Fruit fly (Drosophila melanogaster) whole organism, embryonic: ENCODE data around the gene CG12289.

Experiments
- Adf1 ChIP-seq: fragments of 200-800 bp; sonication (Bioruptor generic); IDR thresholded peaks from 2 replicates; pipeline ENCODE4 v1.3.6; 2022; ENCODE audit warnings: missing biosample characterization, missing genetic modification characterization
- Asciz ChIP-seq: fragments of 200-800 bp; sonication (Bioruptor generic); optimal IDR thresholded peaks from 2 replicates; lab custom pipeline; 2017; ENCODE audit warnings: missing biosample characterization, mild to moderate bottlenecking, missing genetic modification characterization, missing genetic modification reagents
- Atf3 ChIP-seq: fragments of 200-800 bp; sonication (Bioruptor generic); optimal IDR thresholded peaks from 3 replicates; lab custom pipeline; 2016; ENCODE audit warnings: missing biosample characterization, missing genetic modification characterization
- Bgb ChIP-seq: fragments of 200-800 bp; sonication (Bioruptor generic); IDR thresholded peaks from 2 replicates; pipeline ENCODE4 v1.3.6; 2022; ENCODE audit warnings: missing biosample characterization, missing genetic modification characterization; ENCODE audit not compliant: partially characterized antibody
- CG10462 ChIP-seq: fragments of 200-800 bp; sonication (Bioruptor generic); optimal IDR thresholded peaks from 2 replicates; lab custom pipeline; 2016; ENCODE audit warnings: missing biosample characterization, missing genetic modification characterization
- CG11085 ChIP-seq: fragments of 200-800 bp; sonication (Bioruptor generic); IDR thresholded peaks from 2 replicates; pipeline ENCODE4 v1.3.6; 2022; ENCODE audit warnings: missing biosample characterization, missing genetic modification characterization
- CG12104 ChIP-seq: fragments of 200-800 bp; sonication (Bioruptor generic); optimal IDR thresholded peaks from 3 replicates; lab custom pipeline; 2016; ENCODE audit warnings: missing biosample characterization, missing genetic modification characterization
- CG1233 ChIP-seq: fragments of 200-800 bp; sonication (Bioruptor generic); optimal IDR thresholded peaks from 4 replicates; lab custom pipeline; 2018; ENCODE audit warnings: missing biosample characterization, mild to moderate bottlenecking, missing genetic modification characterization
- CG12744 ChIP-seq: fragments of 200-800 bp; sonication (Bioruptor generic); optimal IDR thresholded peaks from 2 replicates; lab custom pipeline; 2016; ENCODE audit warnings: missing biosample characterization, missing genetic modification characterization
- CG13775 ChIP-seq: fragments of 200-800 bp; sonication (Bioruptor generic); optimal IDR thresholded peaks from 3 replicates; lab custom pipeline; 2017; ENCODE audit warnings: missing biosample characterization, mild to moderate bottlenecking, missing genetic modification characterization
- CG18764 ChIP-seq: fragments of 200-800 bp; sonication (Bioruptor generic); optimal IDR thresholded peaks from 3 replicates; lab custom pipeline; 2016; ENCODE audit warnings: missing biosample characterization, missing genetic modification characterization
- CG2678 ChIP-seq: fragments of 200-800 bp; sonication (Bioruptor generic); optimal IDR thresholded peaks from 3 replicates; lab custom pipeline; 2019; ENCODE audit warnings: missing biosample characterization, mild to moderate bottlenecking, missing genetic modification characterization, moderate library complexity
- CG2875 ChIP-seq: fragments of 200-800 bp; sonication (Bioruptor generic); optimal IDR thresholded peaks from 2 replicates; lab custom pipeline; 2017; ENCODE audit warnings: missing biosample characterization, mild to moderate bottlenecking, missing genetic modification characterization, missing genetic modification reagents
- CG30431 ChIP-seq: fragments of 200-800 bp; sonication (Bioruptor generic); optimal IDR thresholded peaks from 2 replicates; lab custom pipeline; 2017; ENCODE audit warnings: missing biosample characterization, missing genetic modification characterization
- CG31224 ChIP-seq: fragments of 200-800 bp; sonication (Bioruptor generic); IDR thresholded peaks from 2 replicates; pipeline ENCODE4 v1.3.6; 2022; ENCODE audit warnings: missing biosample characterization, missing genetic modification characterization
- CG3163 ChIP-seq: fragments of 200-800 bp; sonication (Bioruptor generic); optimal IDR thresholded peaks from 3 replicates; lab custom pipeline; 2016; ENCODE audit warnings: missing biosample characterization, missing genetic modification characterization
- CG32532 ChIP-seq: fragments of 200-800 bp; sonication (Bioruptor generic); IDR thresholded peaks from 2 replicates; pipeline ENCODE4 v1.3.6; 2022; ENCODE audit warnings: missing biosample characterization, missing genetic modification characterization
- CG33557 ChIP-seq: fragments of 200-800 bp; sonication (Bioruptor generic); optimal IDR thresholded peaks from 2 replicates; lab custom pipeline; 2019; ENCODE audit warnings: missing biosample characterization, mild to moderate bottlenecking, missing genetic modification characterization, moderate library complexity
- CG4360 ChIP-seq: fragments of 200-800 bp; sonication (Bioruptor generic); IDR thresholded peaks from 2 replicates; pipeline ENCODE4 v1.3.6; 2022; ENCODE audit warnings: missing biosample characterization, missing genetic modification characterization
- CG4820 ChIP-seq: fragments of 200-800 bp; sonication (Bioruptor generic); optimal IDR thresholded peaks from 3 replicates; lab custom pipeline; 2016; ENCODE audit warnings: missing biosample characterization, missing genetic modification characterization
- CG6813 ChIP-seq: fragments of 200-800 bp; sonication (Bioruptor generic); optimal IDR thresholded peaks from 2 replicates; lab custom pipeline; 2017; ENCODE audit warnings: missing biosample characterization, missing genetic modification characterization, mild to moderate bottlenecking, moderate library complexity, missing genetic modification reagents
- CG9215 ChIP-seq: fragments of 200-800 bp; sonication (Bioruptor generic); IDR thresholded peaks from 2 replicates; pipeline ENCODE4 v1.3.6; 2022; ENCODE audit warnings: missing biosample characterization, missing genetic modification characterization
- CG9437 ChIP-seq: fragments of 200-800 bp; sonication (Bioruptor generic); optimal IDR thresholded peaks from 2 replicates; lab custom pipeline; 2018; ENCODE audit warnings: missing biosample characterization, mild to moderate bottlenecking, missing genetic modification characterization
- Doc3 ChIP-seq: fragments of 200-800 bp; sonication (Bioruptor generic); IDR thresholded peaks from 3 replicates; pipeline ENCODE4 v1.3.6; 2022; ENCODE audit warnings: missing biosample characterization, missing genetic modification characterization; ENCODE audit not compliant: partially characterized antibody
- Fer3 ChIP-seq: fragments of 200-800 bp; sonication (Bioruptor generic); optimal IDR thresholded peaks from 2 replicates; lab custom pipeline; 2018; ENCODE audit warnings: missing biosample characterization, mild to moderate bottlenecking, missing genetic modification characterization, moderate library complexity
- H2.0 ChIP-seq: fragments of 200-800 bp; sonication (Bioruptor generic); IDR thresholded peaks from 2 replicates; pipeline ENCODE4 v1.3.6; 2022; ENCODE audit warnings: missing biosample characterization, missing genetic modification characterization
- HHEX ChIP-seq: fragments of 200-800 bp; sonication (Bioruptor generic); optimal IDR thresholded peaks from 3 replicates; lab custom pipeline; 2017; ENCODE audit warnings: missing biosample characterization, mild to moderate bottlenecking, missing genetic modification characterization, missing genetic modification reagents
- MBD-R2 ChIP-seq: fragments of 200-800 bp; sonication (Bioruptor generic); IDR thresholded peaks from 2 replicates; pipeline ENCODE4 v1.3.6; 2022; ENCODE audit warnings: missing biosample characterization, missing genetic modification characterization
- MTF-1 ChIP-seq: fragments of 200-800 bp; sonication (Bioruptor generic); optimal IDR thresholded peaks from 2 replicates; lab custom pipeline; 2018; ENCODE audit warnings: missing biosample characterization, mild to moderate bottlenecking, missing genetic modification characterization, borderline replicate concordance
- Oli ChIP-seq: fragments of 200-800 bp; sonication (Bioruptor generic); optimal IDR thresholded peaks from 2 replicates; lab custom pipeline; 2018; ENCODE audit warnings: missing biosample characterization, mild to moderate bottlenecking, missing genetic modification characterization, moderate library complexity
- Sin3A ChIP-seq: fragments of >200 bp; optimal IDR thresholded peaks from 2 replicates; lab custom pipeline; 2018
- Tbp ChIP-seq: fragments of >200 bp; optimal IDR thresholded peaks from 2 replicates; lab custom pipeline; 2018; ENCODE audit warnings: missing biosample characterization, missing genetic modification characterization
- al ChIP-seq: fragments of 200-800 bp; sonication (Bioruptor generic); IDR thresholded peaks from 2 replicates; pipeline ENCODE4 v1.3.6; 2022; ENCODE audit warnings: missing biosample characterization, missing genetic modification characterization
- ase ChIP-seq: fragments of 200-800 bp; sonication (Bioruptor generic); IDR thresholded peaks from 3 replicates; pipeline ENCODE4 v1.3.6; 2022; ENCODE audit warnings: missing biosample characterization, missing genetic modification characterization
- bcd ChIP-seq: fragments of 200-800 bp; sonication (Bioruptor generic); optimal IDR thresholded peaks from 2 replicates; lab custom pipeline; 2017; ENCODE audit warnings: missing biosample characterization, mild to moderate bottlenecking, missing genetic modification characterization
- btn ChIP-seq: fragments of 200-800 bp; sonication (Bioruptor generic); optimal IDR thresholded peaks from 2 replicates; lab custom pipeline; 2016; ENCODE audit warnings: missing biosample characterization, missing genetic modification characterization
- chif ChIP-seq, 2 experiments: fragments of 200-800 bp; sonication (Bioruptor generic); optimal IDR thresholded peaks; 3 replicates each; lab custom pipeline; 2016; ENCODE audit warnings: missing biosample characterization in 2 of 2, missing genetic modification characterization in 2 of 2
- corto ChIP-seq: fragments of 200-800 bp; sonication (Bioruptor generic); optimal IDR thresholded peaks from 2 replicates; lab custom pipeline; 2016; ENCODE audit warnings: missing biosample characterization, mild to moderate bottlenecking, missing genetic modification characterization, moderate library complexity
- fd3F ChIP-seq: fragments of 200-800 bp; sonication (Bioruptor generic); optimal IDR thresholded peaks from 2 replicates; lab custom pipeline; 2018; ENCODE audit warnings: missing biosample characterization, mild to moderate bottlenecking, missing genetic modification characterization, moderate library complexity
- gcm2 ChIP-seq: fragments of 200-800 bp; sonication (Bioruptor generic); optimal IDR thresholded peaks from 2 replicates; lab custom pipeline; 2016; ENCODE audit warnings: missing biosample characterization, missing genetic modification characterization
- gem ChIP-seq: fragments of 200-800 bp; sonication (Bioruptor generic); optimal IDR thresholded peaks from 2 replicates; lab custom pipeline; 2019; ENCODE audit warnings: missing biosample characterization, mild to moderate bottlenecking, missing genetic modification characterization, moderate library complexity
- jumu ChIP-seq: fragments of 200-800 bp; sonication (Bioruptor generic); optimal IDR thresholded peaks from 3 replicates; lab custom pipeline; 2016; ENCODE audit warnings: missing biosample characterization, missing genetic modification characterization
- kah ChIP-seq: fragments of 200-800 bp; sonication (Bioruptor generic); optimal IDR thresholded peaks from 2 replicates; lab custom pipeline; 2018; ENCODE audit warnings: missing biosample characterization, mild to moderate bottlenecking, missing genetic modification characterization
- ken ChIP-seq: fragments of 200-800 bp; sonication (Bioruptor generic); IDR thresholded peaks from 3 replicates; pipeline ENCODE4 v1.3.6; 2022; ENCODE audit warnings: missing biosample characterization, missing genetic modification characterization
- org-1 ChIP-seq: fragments of 200-800 bp; sonication (Bioruptor generic); optimal IDR thresholded peaks from 2 replicates; lab custom pipeline; 2017; ENCODE audit warnings: missing biosample characterization, missing genetic modification characterization
- p53 ChIP-seq: fragments of 200-800 bp; sonication (Bioruptor generic); optimal IDR thresholded peaks from 2 replicates; lab custom pipeline; 2016; ENCODE audit warnings: missing biosample characterization, missing genetic modification characterization
- row ChIP-seq: fragments of 200-800 bp; sonication (Bioruptor generic); IDR thresholded peaks from 3 replicates; pipeline ENCODE4 v1.3.6; 2022; ENCODE audit warnings: missing biosample characterization, missing genetic modification characterization
- seq ChIP-seq: fragments of 200-800 bp; sonication (Bioruptor generic); IDR thresholded peaks from 2 replicates; pipeline ENCODE4 v1.3.6; 2022; ENCODE audit warnings: missing biosample characterization, missing genetic modification characterization
- shn ChIP-seq: fragments of 200-800 bp; sonication (Bioruptor generic); optimal IDR thresholded peaks from 3 replicates; lab custom pipeline; 2016; ENCODE audit warnings: missing biosample characterization, missing genetic modification characterization
- sr ChIP-seq: fragments of 200-800 bp; sonication (Bioruptor generic); IDR thresholded peaks from 3 replicates; pipeline ENCODE4 v1.3.6; 2022; ENCODE audit warnings: missing biosample characterization, missing genetic modification characterization
- tin ChIP-seq: fragments of 200-800 bp; sonication (Bioruptor generic); optimal IDR thresholded peaks from 3 replicates; lab custom pipeline; 2016; ENCODE audit warnings: missing biosample characterization, missing genetic modification characterization

The CG12289 gene

dm6 chr3L:11448935-11449334, 9.3 kb downstream of the CG12289 start (continued):
- TF ChIP-seq shn (GFP tag; lab: Kevin White, UChicago) (peak; percentile 10), corto (GFP tag; lab: Kevin White, UChicago) (no peak), H2.0 (GFP tag; lab: Robert Waterston, UW) (peak; percentile 71), CG32532 (GFP tag; lab: Robert Waterston, UW) (peak; percentile 50; the same call in 1 of the 2 replicates), al (GFP tag; lab: Robert Waterston, UW) (0 out of 2 replicates have a peak, but pooled peaks have one; percentile 17), CG4820 (peak; percentile 48), gcm2 (peak; percentile 13), CG9215 (GFP tag; lab: Robert Waterston, UW) (peak; percentile 50; the same call in 1 of the 2 replicates), ken (peak; percentile 66), row (GFP tag; lab: Robert Waterston, UW) (peak; percentile 77), btn (GFP tag; lab: Kevin White, UChicago) (peak; percentile 22), CG31224 (GFP tag; lab: Robert Waterston, UW) (no peak), CG3163 (GFP tag; lab: Kevin White, UChicago) (no peak), HHEX (GFP tag; lab: Kevin White, UChicago) (peak; percentile 34), ase (peak; percentile 32; the same call in 1 of the 3 replicates), p53 (peak; percentile 16), CG2678 (tag; lab: Kevin White, UChicago) (peak; percentile 55), gem (tag; lab: Kevin White, UChicago) (peak; percentile 64), kah (GFP tag; lab: Kevin White, UChicago) (no peak), CG2875 (GFP tag; lab: Kevin White, UChicago) (no peak), Tbp (GFP tag; lab: Kevin White, UChicago) (no peak), jumu (GFP tag; lab: Kevin White, UChicago) (peak; percentile 42), Bgb (GFP tag; lab: Robert Waterston, UW) (no peak), CG33557 (GFP tag; lab: Kevin White, UChicago) (no peak), CG10462 (GFP tag; lab: Kevin White, UChicago) (no peak), Fer3 (peak; percentile 52), CG11085 (no peak), tin (peak; percentile 64), CG12104 (GFP tag; lab: Kevin White, UChicago) (no peak), Atf3 (no peak), Sin3A (no peak), Oli (tag; lab: Kevin White, UChicago) (peak; percentile 50), org-1 (GFP tag; lab: Kevin White, UChicago) (peak; percentile 9), CG9437 (GFP tag; lab: Kevin White, UChicago) (no peak), CG13775 (GFP tag; lab: Kevin White, UChicago) (peak; percentile 34), chif (GFP tag; optimal IDR thresholded peaks at IDR 0.05; lab: Kevin White, UChicago) (peak; percentile 24 to 66), CG30431 (peak; percentile 31), CG18764 (GFP tag; lab: Kevin White, UChicago) (peak; percentile 48), bcd (peak; percentile 47), MBD-R2 (GFP tag; lab: Robert Waterston, UW) (peak; percentile 21; the same call in 1 of the 2 replicates), Doc3 (GFP tag; lab: Robert Waterston, UW) (no peak), Adf1 (no peak), CG1233 (GFP tag; lab: Kevin White, UChicago) (peak; percentile 11), CG6813 (GFP tag; lab: Kevin White, UChicago) (peak; percentile 29), sr (GFP tag; lab: Robert Waterston, UW) (0 out of 3 replicates have a peak, but pooled peaks have one; percentile 37), Asciz (peak; percentile 30), MTF-1 (GFP tag; lab: Kevin White, UChicago) (no peak), fd3F (GFP tag; lab: Kevin White, UChicago) (peak; percentile 6), seq (GFP tag; lab: Robert Waterston, UW) (0 out of 2 replicates have a peak, but pooled peaks have one; percentile 29), CG4360 (GFP tag; lab: Robert Waterston, UW) (no peak), CG12744 (GFP tag; lab: Kevin White, UChicago) (peak; percentile 8)
